Worm (Caenorhabditis elegans) whole organism, L3 larva: ENCODE results near the gene F45E12.6.
A peak's percentile ranks its signal among the peaks of the same experiment; 100 is the strongest.

ENCODE experiments used
- R02D3.7 ChIP-seq: fragments of 150-350 bp; optimal IDR thresholded peaks from 2 replicates; lab custom pipeline; 2014; ENCODE audit warnings: missing biosample characterization, missing genetic modification characterization
- aly-2 ChIP-seq: fragments of 150-350 bp; optimal IDR thresholded peaks from 2 replicates; lab custom pipeline; 2014; ENCODE audit warnings: missing biosample characterization, missing genetic modification characterization
- ama-1 ChIP-seq: fragments of 150-350 bp; optimal IDR thresholded peaks from 2 replicates; lab custom pipeline; 2018
- ceh-28 ChIP-seq: fragments of 150-350 bp; optimal IDR thresholded peaks from 2 replicates; lab custom pipeline; 2014; ENCODE audit warnings: missing biosample characterization, missing genetic modification reagents, missing genetic modification characterization
- ceh-9 ChIP-seq: sonication (generic microtip); optimal IDR thresholded peaks from 2 replicates; lab custom pipeline; 2018; ENCODE audit warnings: missing biosample characterization, missing genetic modification characterization
- egl-27 ChIP-seq: sonication (generic microtip); optimal IDR thresholded peaks from 4 replicates; lab custom pipeline; 2017; ENCODE audit warnings: missing biosample characterization, missing genetic modification reagents, missing genetic modification characterization
- egl-5 ChIP-seq: fragments of 150-350 bp; optimal IDR thresholded peaks from 2 replicates; lab custom pipeline; 2017; ENCODE audit warnings: missing biosample characterization, missing genetic modification reagents, missing genetic modification characterization, inconsistent platforms
- elt-1 ChIP-seq: fragments of 150-350 bp; optimal IDR thresholded peaks from 2 replicates; lab custom pipeline; 2014; ENCODE audit warnings: missing biosample characterization, missing genetic modification characterization
- elt-2 ChIP-seq: sonication (generic microtip); optimal IDR thresholded peaks from 2 replicates; lab custom pipeline; 2016; ENCODE audit warnings: missing genetic modification reagents, mild to moderate bottlenecking, missing genetic modification characterization, missing compliant biosample characterization
- elt-3 ChIP-seq, 3 experiments: fragments of 150-350 bp in 1 of 3; sonication (generic microtip) in 2 of 3; optimal IDR thresholded peaks; 2 replicates in 2 of 3; 4 replicates in 1 of 3; lab custom pipeline; 2014 to 2017; ENCODE audit warnings: missing biosample characterization in 3 of 3, missing genetic modification characterization in 3 of 3
- eor-1 ChIP-seq, 2 experiments: fragments of 150-350 bp; optimal IDR thresholded peaks; 2 replicates each; lab custom pipeline; 2014 to 2018; ENCODE audit warnings: missing biosample characterization in 2 of 2, missing genetic modification characterization in 2 of 2
- fkh-10 ChIP-seq: sonication (generic microtip); optimal IDR thresholded peaks from 2 replicates; lab custom pipeline; 2017; ENCODE audit warnings: missing biosample characterization, missing genetic modification reagents, missing genetic modification characterization
- fkh-2 ChIP-seq: fragments of 150-350 bp; optimal IDR thresholded peaks from 2 replicates; lab custom pipeline; 2014; ENCODE audit warnings: missing biosample characterization, missing genetic modification reagents, missing genetic modification characterization
- fos-1 ChIP-seq: fragments of 150-350 bp; optimal IDR thresholded peaks from 2 replicates; lab custom pipeline; 2014; ENCODE audit warnings: missing biosample characterization, missing genetic modification characterization
- hmg-11 ChIP-seq: sonication (generic microtip); optimal IDR thresholded peaks from 2 replicates; lab custom pipeline; 2016; ENCODE audit warnings: missing genetic modification characterization, missing compliant biosample characterization
- jun-1 ChIP-seq: fragments of 150-350 bp; optimal IDR thresholded peaks from 2 replicates; lab custom pipeline; 2014; ENCODE audit warnings: missing biosample characterization, missing genetic modification reagents, missing genetic modification characterization
- lin-39 ChIP-seq: fragments of 150-350 bp; optimal IDR thresholded peaks from 2 replicates; lab custom pipeline; 2018; ENCODE audit warnings: missing biosample characterization, missing genetic modification reagents, missing genetic modification characterization
- lsy-12 ChIP-seq: sonication (generic microtip); optimal IDR thresholded peaks from 2 replicates; lab custom pipeline; 2016; ENCODE audit warnings: mild to moderate bottlenecking, missing genetic modification characterization, missing compliant biosample characterization
- mdl-1 ChIP-seq: fragments of 150-350 bp; optimal IDR thresholded peaks from 2 replicates; lab custom pipeline; 2014; ENCODE audit warnings: missing biosample characterization, missing genetic modification characterization
- mml-1 ChIP-seq: fragments of 150-350 bp; sonication (generic microtip); optimal IDR thresholded peaks from 3 replicates; lab custom pipeline; 2014; ENCODE audit warnings: missing biosample characterization, missing genetic modification characterization
- nfya-1 ChIP-seq: sonication (generic microtip); optimal IDR thresholded peaks from 2 replicates; lab custom pipeline; 2017; ENCODE audit warnings: missing genetic modification characterization, mild to moderate bottlenecking, missing compliant biosample characterization, antibody characterized with exemption, moderate library complexity; ENCODE audit not compliant: insufficient read depth
- nhr-23 ChIP-seq: fragments of 150-350 bp; optimal IDR thresholded peaks from 2 replicates; lab custom pipeline; 2014; ENCODE audit warnings: missing biosample characterization, missing genetic modification reagents, missing genetic modification characterization
- nhr-25 ChIP-seq: sonication (generic microtip); optimal IDR thresholded peaks from 2 replicates; lab custom pipeline; 2017; ENCODE audit warnings: missing biosample characterization, missing genetic modification characterization
- nhr-43 ChIP-seq: sonication (generic microtip); optimal IDR thresholded peaks from 2 replicates; lab custom pipeline; 2016; ENCODE audit warnings: mild to moderate bottlenecking, missing genetic modification characterization, missing compliant biosample characterization; ENCODE audit not compliant: poor library complexity, severe bottlenecking
- nhr-76 ChIP-seq: fragments of 150-350 bp; sonication (generic microtip); optimal IDR thresholded peaks from 5 replicates; lab custom pipeline; 2014; ENCODE audit warnings: missing biosample characterization, missing genetic modification characterization
- nhr-77 ChIP-seq: fragments of 150-350 bp; optimal IDR thresholded peaks from 2 replicates; lab custom pipeline; 2014; ENCODE audit warnings: missing biosample characterization, missing genetic modification characterization
- pha-4 ChIP-seq: fragments of 150-350 bp; optimal IDR thresholded peaks from 2 replicates; lab custom pipeline; 2014; ENCODE audit warnings: missing biosample characterization, missing genetic modification reagents, missing genetic modification characterization
- pqm-1 ChIP-seq: fragments of 150-350 bp; optimal IDR thresholded peaks from 2 replicates; lab custom pipeline; 2017; ENCODE audit warnings: missing biosample characterization, missing genetic modification characterization, inconsistent platforms
- sea-2 ChIP-seq: fragments of 150-350 bp; sonication (generic microtip); optimal IDR thresholded peaks from 4 replicates; lab custom pipeline; 2014; ENCODE audit warnings: missing biosample characterization, missing genetic modification reagents, missing genetic modification characterization
- skn-1 ChIP-seq: fragments of 150-350 bp; optimal IDR thresholded peaks from 2 replicates; lab custom pipeline; 2014; ENCODE audit warnings: missing biosample characterization, missing genetic modification characterization
- snpc-4 ChIP-seq: fragments of 150-350 bp; optimal IDR thresholded peaks from 2 replicates; lab custom pipeline; 2014; ENCODE audit warnings: missing biosample characterization, missing genetic modification characterization
- unc-39 ChIP-seq: sonication (generic microtip); optimal IDR thresholded peaks from 4 replicates; lab custom pipeline; 2017; ENCODE audit warnings: missing biosample characterization, missing genetic modification characterization
- unc-62 ChIP-seq: fragments of 150-350 bp; sonication (generic microtip); optimal IDR thresholded peaks from 4 replicates; lab custom pipeline; 2014; ENCODE audit warnings: missing biosample characterization, missing genetic modification reagents, missing genetic modification characterization
- zag-1 ChIP-seq: fragments of 150-350 bp; optimal IDR thresholded peaks from 2 replicates; lab custom pipeline; 2014; ENCODE audit warnings: missing biosample characterization, missing genetic modification characterization
- ztf-11 ChIP-seq: fragments of 150-350 bp; optimal IDR thresholded peaks from 2 replicates; lab custom pipeline; 2014; ENCODE audit warnings: missing biosample characterization, missing genetic modification characterization
- ztf-4 ChIP-seq: fragments of 150-350 bp; optimal IDR thresholded peaks from 2 replicates; lab custom pipeline; 2014; ENCODE audit warnings: missing biosample characterization, missing genetic modification characterization

Gene F45E12.6

ce11 chrII:7352507-7352906, 38.5 kb upstream of the F45E12.6 start, which contains the start of gene hsp-4:
Gene hsp-4 (minus strand): TSS chrII:7352645.
- peak; percentile 46 for TF ChIP-seq nfya-1 (tag; lab: Kevin White, UChicago)
- no peak for TF ChIP-seq eor-1 (tag; optimal IDR thresholded peaks at IDR 0.05; lab: Kevin White, UChicago)
- no peak for TF ChIP-seq elt-3 (tag; optimal IDR thresholded peaks at IDR 0.05; lab: Kevin White, UChicago)
- TF ChIP-seq ama-1: no peak
- TF ChIP-seq ceh-28 (tag; lab: Kevin White, UChicago): peak; percentile 2
- TF ChIP-seq jun-1 (tag; lab: Kevin White, UChicago): no peak
- no peak for TF ChIP-seq lsy-12
- TF ChIP-seq elt-1 (tag; lab: Kevin White, UChicago): no peak
- TF ChIP-seq mml-1 (tag; lab: Kevin White, UChicago): no peak
- TF ChIP-seq nhr-25 (tag; lab: Kevin White, UChicago): peak; percentile 67
- TF ChIP-seq sea-2 (GFP tag; lab: Kevin White, UChicago): no peak
- no peak for TF ChIP-seq aly-2
- TF ChIP-seq lin-39 (tag; lab: Kevin White, UChicago): no peak
- TF ChIP-seq egl-5 (tag; lab: Kevin White, UChicago): no peak
- TF ChIP-seq zag-1 (tag; lab: Kevin White, UChicago): no peak
- no peak for TF ChIP-seq fkh-2 (tag; lab: Kevin White, UChicago)
- TF ChIP-seq pqm-1 (tag; lab: Kevin White, UChicago): no peak
- no peak for TF ChIP-seq ztf-4
- peak; percentile 43 for TF ChIP-seq elt-2 (tag; lab: Kevin White, UChicago)
- TF ChIP-seq unc-62 (GFP tag; lab: Kevin White, UChicago): no peak
- peak; percentile 63 for TF ChIP-seq nhr-23 (tag; lab: Kevin White, UChicago)
- no peak for TF ChIP-seq fkh-10 (GFP tag; lab: Kevin White, UChicago)
- TF ChIP-seq egl-27 (tag; lab: Kevin White, UChicago): no peak

- TF ChIP-seq fos-1 (tag; lab: Kevin White, UChicago) (no peak), egl-27 (tag; lab: Kevin White, UChicago) (no peak), pha-4 (tag; lab: Kevin White, UChicago) (no peak), snpc-4 (tag; lab: Kevin White, UChicago) (no peak), nhr-77 (tag; lab: Kevin White, UChicago) (no peak), lin-39 (tag; lab: Kevin White, UChicago) (no peak), ceh-9 (no peak), nhr-76 (tag; lab: Kevin White, UChicago) (no peak), pqm-1 (tag; lab: Kevin White, UChicago) (no peak), ztf-11 (tag; lab: Kevin White, UChicago) (no peak), mml-1 (tag; lab: Kevin White, UChicago) (no peak), nhr-25 (tag; lab: Kevin White, UChicago) (no peak), nfya-1 (tag; lab: Kevin White, UChicago) (no peak), skn-1 (no peak), sea-2 (GFP tag; lab: Kevin White, UChicago) (no peak), fkh-10 (GFP tag; lab: Kevin White, UChicago) (no peak), nhr-23 (tag; lab: Kevin White, UChicago) (no peak), hmg-11 (tag; lab: Kevin White, UChicago) (no peak), ceh-28 (tag; lab: Kevin White, UChicago) (no peak), jun-1 (tag; lab: Kevin White, UChicago) (no peak)
Measured at ce11 chrII:7348063-7348462, 34.1 kb upstream of the F45E12.6 start.

- TF ChIP-seq elt-1 (tag; lab: Kevin White, UChicago): no peak
- TF ChIP-seq ama-1: peak; percentile 84
Measured at ce11 chrII:7345858-7346257, 31.9 kb upstream of the F45E12.6 start.

ce11 chrII:7343668-7344067, 29.7 kb upstream of the F45E12.6 start:
- TF ChIP-seq ama-1: peak; percentile 86
- peak; percentile 34 for TF ChIP-seq lin-39 (tag; lab: Kevin White, UChicago)
- TF ChIP-seq unc-39 (tag; lab: Kevin White, UChicago): no peak

ce11 chrII:7342884-7343283, 28.9 kb upstream of the F45E12.6 start:
- peak; percentile 89 for TF ChIP-seq nhr-43 (tag; lab: Kevin White, UChicago)
- TF ChIP-seq eor-1 (tag; optimal IDR thresholded peaks at IDR 0.05; lab: Kevin White, UChicago): no peak
- TF ChIP-seq mdl-1 (tag; lab: Kevin White, UChicago): peak; percentile 50
- peak; percentile 48 for TF ChIP-seq ama-1
- peak; percentile 63 for TF ChIP-seq nhr-23 (tag; lab: Kevin White, UChicago)
- peak; percentile 0 for TF ChIP-seq R02D3.7 (tag; lab: Kevin White, UChicago)
- no peak for TF ChIP-seq nhr-76 (tag; lab: Kevin White, UChicago)
- no peak for TF ChIP-seq hmg-11 (tag; lab: Kevin White, UChicago)
- TF ChIP-seq fos-1 (tag; lab: Kevin White, UChicago): no peak
- no peak for TF ChIP-seq jun-1 (tag; lab: Kevin White, UChicago)
- TF ChIP-seq, all 47 proteins: peak for 5
